Worm (Caenorhabditis elegans): Measurements from ENCODE around the gene fbxb-41.
"Not testable (repeated sequence)": the region's sequence is repeated elsewhere in the genome, so short reads cannot be mapped to it uniquely, and the experiment has no call there.

fbxb-41 gene

ce11 chrII:1054724-1055123, 12.6 kb upstream of the fbxb-41 start, which contains the start of gene K02E7.7:
TSS of gene K02E7.7 (plus strand) at chrII:1055024.
- TF ChIP-seq fkh-2, nhr-67, nhr-76 (tag; optimal IDR thresholded peaks at IDR 0.05): not testable (repeated sequence)

ce11 chrII:1049849-1050248, 7.7 kb upstream of the fbxb-41 start, which contains the start of gene fbxb-40:
TSS of gene fbxb-40 (minus strand) at chrII:1049949.
- TF ChIP-seq nhr-237 (tag; optimal IDR thresholded peaks at IDR 0.05) (no peak), unc-62 (GFP tag; optimal IDR thresholded peaks at IDR 0.05) (no peak), eor-1 (tag; optimal IDR thresholded peaks at IDR 0.05) (no peak), fos-1 (tag; optimal IDR thresholded peaks at IDR 0.05) (no peak), fkh-2 (tag; optimal IDR thresholded peaks at IDR 0.05) (no peak), egl-5 (tag; optimal IDR thresholded peaks at IDR 0.05) (no peak), pha-4 (tag; optimal IDR thresholded peaks at IDR 0.05) (no peak), nhr-11 (tag; optimal IDR thresholded peaks at IDR 0.05) (no peak), daf-12 (tag; optimal IDR thresholded peaks at IDR 0.05) (no peak), ztf-11 (tag; optimal IDR thresholded peaks at IDR 0.05) (no peak), unc-39 (tag; optimal IDR thresholded peaks at IDR 0.05) (no peak), jun-1 (tag; optimal IDR thresholded peaks at IDR 0.05) (no peak), elt-2 (tag; optimal IDR thresholded peaks at IDR 0.05) (no peak), ceh-16 (tag; optimal IDR thresholded peaks at IDR 0.05) (no peak), nhr-67 (tag; optimal IDR thresholded peaks at IDR 0.05) (no peak), egl-27 (tag; optimal IDR thresholded peaks at IDR 0.05) (no peak), lin-39 (tag; optimal IDR thresholded peaks at IDR 0.05) (no peak), nhr-12 (tag; optimal IDR thresholded peaks at IDR 0.05) (no peak)

ce11 chrII:1046937-1047336, 4.8 kb upstream of the fbxb-41 start:
- TF ChIP-seq snpc-4 (tag; optimal IDR thresholded peaks at IDR 0.05) (no peak), nhr-28 (tag; optimal IDR thresholded peaks at IDR 0.05) (no peak), fkh-2 (tag; optimal IDR thresholded peaks at IDR 0.05) (no peak), nhr-11 (tag; optimal IDR thresholded peaks at IDR 0.05) (no peak), unc-39 (tag; optimal IDR thresholded peaks at IDR 0.05) (no peak), ceh-28 (tag; optimal IDR thresholded peaks at IDR 0.05) (no peak), elt-1 (tag; optimal IDR thresholded peaks at IDR 0.05) (no peak), egl-5 (tag; optimal IDR thresholded peaks at IDR 0.05) (no peak)

ce11 chrII:1045692-1046091, 3.6 kb upstream of the fbxb-41 start, which contains the start of gene str-148:
TSS of gene str-148 (plus strand) at chrII:1045992.
- TF ChIP-seq fkh-2 (tag; optimal IDR thresholded peaks at IDR 0.05) = no peak
- TF ChIP-seq egl-5 (tag; optimal IDR thresholded peaks at IDR 0.05) = no peak
- no peak for TF ChIP-seq lin-15B (tag; optimal IDR thresholded peaks at IDR 0.05)
- TF ChIP-seq ceh-16 (tag; optimal IDR thresholded peaks at IDR 0.05) = no peak
- no peak for TF ChIP-seq sea-2 (GFP tag; optimal IDR thresholded peaks at IDR 0.05)
- TF ChIP-seq nfya-1 (tag; optimal IDR thresholded peaks at IDR 0.05; ENCODE audit: insufficient read depth) = no peak
- TF ChIP-seq nhr-43 (tag; optimal IDR thresholded peaks at IDR 0.05; ENCODE audit: poor library complexity, severe bottlenecking) = no peak
- no peak for TF ChIP-seq skn-1 (tag; optimal IDR thresholded peaks at IDR 0.05)
- TF ChIP-seq pha-4 (tag; optimal IDR thresholded peaks at IDR 0.05) = no peak
- TF ChIP-seq mml-1 (tag; optimal IDR thresholded peaks at IDR 0.05) = no peak
- TF ChIP-seq R02D3.7 (tag; optimal IDR thresholded peaks at IDR 0.05) = no peak
- TF ChIP-seq nhr-77 (tag; optimal IDR thresholded peaks at IDR 0.05) = no peak

ce11 chrII:1043932-1044331, 1.8 kb upstream of the fbxb-41 start, which contains the start of gene fbxb-45:
TSS of gene fbxb-45 (minus strand) at chrII:1044032.
- TF ChIP-seq nhr-43 (tag; optimal IDR thresholded peaks at IDR 0.05; ENCODE audit: poor library complexity, severe bottlenecking); snpc-4 (tag; optimal IDR thresholded peaks at IDR 0.05); aly-2 (tag; optimal IDR thresholded peaks at IDR 0.05): not testable (repeated sequence)

- TF ChIP-seq elt-1 (tag; optimal IDR thresholded peaks at IDR 0.05) (no peak), eor-1 (tag; optimal IDR thresholded peaks at IDR 0.05) (no peak), ztf-11 (tag; optimal IDR thresholded peaks at IDR 0.05) (no peak), daf-12 (tag; optimal IDR thresholded peaks at IDR 0.05) (no peak), mml-1 (tag; optimal IDR thresholded peaks at IDR 0.05) (no peak), elt-3 (tag; optimal IDR thresholded peaks at IDR 0.05) (no peak), fos-1 (tag; optimal IDR thresholded peaks at IDR 0.05) (no peak), ceh-9 (tag; optimal IDR thresholded peaks at IDR 0.05) (no peak), ceh-16 (tag; optimal IDR thresholded peaks at IDR 0.05) (no peak)
Measured at ce11 chrII:1040464-1040863, 1.7 kb downstream of the fbxb-41 start, which contains the start of gene fbxb-39. TSS of gene fbxb-39 (minus strand) at chrII:1040564.
